Fruit fly (Drosophila melanogaster) whole organism, embryonic: ENCODE measurements around the gene COX7AL.

ENCODE experiments used
- CG10209 ChIP-seq: fragments of 200-800 bp; sonication (Bioruptor generic); optimal IDR thresholded peaks from 3 replicates; lab custom pipeline; 2017; ENCODE audit warnings: missing biosample characterization, mild to moderate bottlenecking, missing genetic modification characterization, missing genetic modification reagents
- CG1024 ChIP-seq: fragments of 200-800 bp; sonication (Bioruptor generic); IDR thresholded peaks from 2 replicates; pipeline ENCODE4 v1.3.6; 2022; ENCODE audit warnings: missing biosample characterization, missing genetic modification characterization
- CG11247 ChIP-seq: fragments of 200-800 bp; sonication (Bioruptor generic); IDR thresholded peaks from 2 replicates; pipeline ENCODE4 v1.3.6; 2022; ENCODE audit warnings: missing biosample characterization, missing genetic modification characterization
- CG12391 ChIP-seq: fragments of 200-800 bp; sonication (Bioruptor generic); optimal IDR thresholded peaks from 3 replicates; lab custom pipeline; 2018; ENCODE audit warnings: missing biosample characterization, mild to moderate bottlenecking, missing genetic modification characterization, moderate library complexity
- CG12744 ChIP-seq: fragments of 200-800 bp; sonication (Bioruptor generic); optimal IDR thresholded peaks from 2 replicates; lab custom pipeline; 2016; ENCODE audit warnings: missing biosample characterization, missing genetic modification characterization
- CG14014 ChIP-seq: fragments of 200-800 bp; sonication (Bioruptor generic); IDR thresholded peaks from 2 replicates; pipeline ENCODE4 v1.3.6; 2022; ENCODE audit warnings: missing biosample characterization, missing genetic modification characterization
- CG14965 ChIP-seq: fragments of 200-800 bp; sonication (Bioruptor generic); optimal IDR thresholded peaks from 2 replicates; lab custom pipeline; 2016; ENCODE audit warnings: missing biosample characterization, missing genetic modification characterization, borderline replicate concordance
- CG15514 ChIP-seq: fragments of 200-800 bp; sonication (Bioruptor generic); optimal IDR thresholded peaks from 3 replicates; lab custom pipeline; 2017; ENCODE audit warnings: missing biosample characterization, missing genetic modification characterization, mild to moderate bottlenecking, moderate library complexity, missing genetic modification reagents
- CG15696 ChIP-seq: fragments of 200-800 bp; sonication (Bioruptor generic); optimal IDR thresholded peaks from 2 replicates; lab custom pipeline; 2019; ENCODE audit warnings: missing biosample characterization, mild to moderate bottlenecking, missing genetic modification characterization, moderate library complexity
- CG1602 ChIP-seq: fragments of 200-800 bp; sonication (Bioruptor generic); optimal IDR thresholded peaks from 3 replicates; lab custom pipeline; 2016; ENCODE audit warnings: missing biosample characterization, missing genetic modification characterization
- CG1603 ChIP-seq: fragments of 200-800 bp; sonication (Bioruptor generic); optimal IDR thresholded peaks from 2 replicates; lab custom pipeline; 2019; ENCODE audit warnings: missing biosample characterization, mild to moderate bottlenecking, missing genetic modification characterization, moderate library complexity
- CG17328 ChIP-seq: fragments of 200-800 bp; sonication (Bioruptor generic); IDR thresholded peaks from 2 replicates; pipeline ENCODE4 v1.3.6; 2022; ENCODE audit warnings: missing biosample characterization, missing genetic modification characterization
- CG17385 ChIP-seq: fragments of 200-800 bp; sonication (Bioruptor generic); optimal IDR thresholded peaks from 3 replicates; lab custom pipeline; 2018; ENCODE audit warnings: missing biosample characterization, mild to moderate bottlenecking, missing genetic modification characterization
- CG1792 ChIP-seq: fragments of 200-800 bp; sonication (Bioruptor generic); optimal IDR thresholded peaks from 2 replicates; lab custom pipeline; 2016; ENCODE audit warnings: missing biosample characterization, missing genetic modification characterization
- CG1832 ChIP-seq: fragments of 200-800 bp; sonication (Bioruptor generic); optimal IDR thresholded peaks from 2 replicates; lab custom pipeline; 2017; ENCODE audit warnings: missing biosample characterization, mild to moderate bottlenecking, missing genetic modification characterization, inconsistent platforms
- CG3281 ChIP-seq: fragments of 200-800 bp; sonication (Bioruptor generic); optimal IDR thresholded peaks from 3 replicates; lab custom pipeline; 2017; ENCODE audit warnings: missing biosample characterization, mild to moderate bottlenecking, missing genetic modification characterization
- CG42726 ChIP-seq: fragments of 200-800 bp; sonication (Bioruptor generic); IDR thresholded peaks from 2 replicates; pipeline ENCODE4 v1.3.6; 2022; ENCODE audit warnings: missing biosample characterization, missing genetic modification characterization; ENCODE audit not compliant: partially characterized antibody
- CG4404 ChIP-seq: fragments of 200-800 bp; sonication (Bioruptor generic); IDR thresholded peaks from 2 replicates; pipeline ENCODE4 v1.3.6; 2022; ENCODE audit warnings: missing biosample characterization, missing genetic modification characterization
- CG4820 ChIP-seq: fragments of 200-800 bp; sonication (Bioruptor generic); optimal IDR thresholded peaks from 3 replicates; lab custom pipeline; 2016; ENCODE audit warnings: missing biosample characterization, missing genetic modification characterization
- CG8290 ChIP-seq, 3 experiments: fragments of 200-800 bp; sonication (Bioruptor generic); optimal IDR thresholded peaks; 2 replicates each; lab custom pipeline; 2016 to 2019; ENCODE audit warnings: missing biosample characterization in 3 of 3, missing genetic modification characterization in 3 of 3, mild to moderate bottlenecking in 2 of 3, moderate library complexity in 1 of 3
- D19A ChIP-seq: fragments of 200-800 bp; optimal IDR thresholded peaks from 3 replicates; lab custom pipeline; 2019; ENCODE audit warnings: missing biosample characterization, mild to moderate bottlenecking, missing genetic modification characterization, moderate library complexity
- D19B ChIP-seq: fragments of 200-800 bp; sonication (Bioruptor generic); optimal IDR thresholded peaks from 2 replicates; lab custom pipeline; 2017; ENCODE audit warnings: missing biosample characterization, mild to moderate bottlenecking, missing genetic modification characterization
- Dp ChIP-seq: fragments of 200-800 bp; sonication (Bioruptor generic); optimal IDR thresholded peaks from 2 replicates; lab custom pipeline; 2018; ENCODE audit warnings: missing biosample characterization, mild to moderate bottlenecking, missing genetic modification characterization, moderate library complexity
- Pdp1 ChIP-seq, 2 experiments: fragments of 200-800 bp; sonication (Bioruptor generic); optimal IDR thresholded peaks; 3 replicates each; lab custom pipeline; 2016; ENCODE audit warnings: missing biosample characterization in 2 of 2, missing genetic modification characterization in 2 of 2, mild to moderate bottlenecking in 1 of 2, moderate library complexity in 1 of 2
- Ptx1 ChIP-seq: fragments of 200-800 bp; sonication (Bioruptor generic); IDR thresholded peaks from 2 replicates; pipeline ENCODE4 v1.3.6; 2022; ENCODE audit warnings: missing biosample characterization, missing genetic modification characterization
- Taf1 ChIP-seq: fragments of 200-800 bp; sonication (Bioruptor generic); IDR thresholded peaks from 2 replicates; pipeline ENCODE4 v1.3.6; 2022; ENCODE audit warnings: missing biosample characterization, missing genetic modification characterization
- cas ChIP-seq: fragments of 200-800 bp; sonication (Bioruptor generic); IDR thresholded peaks from 2 replicates; pipeline ENCODE4 v1.3.6; 2022; ENCODE audit warnings: missing biosample characterization, missing genetic modification characterization
- dpn ChIP-seq, 2 experiments: fragments of 200-800 bp; sonication (Bioruptor generic); optimal IDR thresholded peaks; 3 replicates each; lab custom pipeline; 2016; ENCODE audit warnings: missing biosample characterization in 2 of 2, missing genetic modification characterization in 2 of 2
- fu2 ChIP-seq: fragments of 200-800 bp; sonication (Bioruptor generic); optimal IDR thresholded peaks from 2 replicates; lab custom pipeline; 2016; ENCODE audit warnings: missing biosample characterization, missing genetic modification characterization
- gcm ChIP-seq: fragments of 200-800 bp; sonication (Bioruptor generic); optimal IDR thresholded peaks from 2 replicates; lab custom pipeline; 2019; ENCODE audit warnings: missing biosample characterization, mild to moderate bottlenecking, missing genetic modification characterization, moderate library complexity
- gro ChIP-seq: fragments of 200-800 bp; sonication (Bioruptor generic); optimal IDR thresholded peaks from 2 replicates; lab custom pipeline; 2016; ENCODE audit warnings: missing biosample characterization, missing genetic modification characterization
- her ChIP-seq: fragments of 200-800 bp; sonication (Bioruptor generic); optimal IDR thresholded peaks from 2 replicates; lab custom pipeline; 2016; ENCODE audit warnings: missing biosample characterization, missing genetic modification characterization
- kni ChIP-seq: fragments of 200-800 bp; sonication (Bioruptor generic); optimal IDR thresholded peaks from 3 replicates; lab custom pipeline; 2017; ENCODE audit warnings: mild to moderate bottlenecking, missing biosample characterization, missing genetic modification reagents, missing genetic modification characterization
- maf-S ChIP-seq: fragments of 200-800 bp; sonication (Bioruptor generic); optimal IDR thresholded peaks from 2 replicates; lab custom pipeline; 2016; ENCODE audit warnings: missing biosample characterization, missing genetic modification characterization
- pho ChIP-seq: fragments of 200-800 bp; sonication (Bioruptor generic); optimal IDR thresholded peaks from 2 replicates; lab custom pipeline; 2016; ENCODE audit warnings: missing biosample characterization, missing genetic modification characterization
- phol ChIP-seq: fragments of 200-800 bp; sonication (Bioruptor generic); optimal IDR thresholded peaks from 3 replicates; lab custom pipeline; 2018; ENCODE audit warnings: missing biosample characterization, mild to moderate bottlenecking, missing genetic modification characterization, moderate library complexity
- pum ChIP-seq: fragments of 200-800 bp; sonication (Bioruptor generic); optimal IDR thresholded peaks from 2 replicates; lab custom pipeline; 2016; ENCODE audit warnings: missing biosample characterization, missing genetic modification characterization
- pzg ChIP-seq: fragments of 200-800 bp; sonication (Bioruptor generic); optimal IDR thresholded peaks from 3 replicates; lab custom pipeline; 2018; ENCODE audit warnings: missing biosample characterization, mild to moderate bottlenecking, missing genetic modification characterization, moderate library complexity
- rib ChIP-seq: fragments of 200-800 bp; sonication (Bioruptor generic); IDR thresholded peaks from 2 replicates; pipeline ENCODE4 v1.3.6; 2022; ENCODE audit warnings: missing biosample characterization, missing genetic modification characterization
- sd ChIP-seq: fragments of 200-800 bp; sonication (Bioruptor generic); optimal IDR thresholded peaks from 3 replicates; lab custom pipeline; 2018; ENCODE audit warnings: missing biosample characterization, mild to moderate bottlenecking, missing genetic modification characterization, moderate library complexity
- sens-2 ChIP-seq: fragments of 200-800 bp; sonication (Bioruptor generic); IDR thresholded peaks from 2 replicates; pipeline ENCODE4 v1.3.6; 2022; ENCODE audit warnings: missing biosample characterization, missing genetic modification characterization
- sima ChIP-seq: fragments of 200-800 bp; sonication (Bioruptor generic); optimal IDR thresholded peaks from 2 replicates; lab custom pipeline; 2016; ENCODE audit warnings: missing biosample characterization, missing genetic modification characterization
- sr ChIP-seq: fragments of 200-800 bp; sonication (Bioruptor generic); IDR thresholded peaks from 3 replicates; pipeline ENCODE4 v1.3.6; 2022; ENCODE audit warnings: missing biosample characterization, missing genetic modification characterization
- stwl ChIP-seq: fragments of 200-800 bp; sonication (Bioruptor generic); optimal IDR thresholded peaks from 3 replicates; lab custom pipeline; 2018; ENCODE audit warnings: missing biosample characterization, mild to moderate bottlenecking, missing genetic modification characterization, moderate library complexity
- tna ChIP-seq: fragments of 200-800 bp; sonication (Bioruptor generic); IDR thresholded peaks from 2 replicates; pipeline ENCODE4 v1.3.6; 2022; ENCODE audit warnings: missing biosample characterization, missing genetic modification characterization; ENCODE audit not compliant: partially characterized antibody
- twi ChIP-seq: fragments of 200-800 bp; optimal IDR thresholded peaks from 2 replicates; lab custom pipeline; 2019; ENCODE audit warnings: missing biosample characterization, mild to moderate bottlenecking, missing genetic modification characterization, moderate library complexity
- unc-4 ChIP-seq: fragments of 200-800 bp; sonication (Bioruptor generic); IDR thresholded peaks from 2 replicates; pipeline ENCODE4 v1.3.6; 2022; ENCODE audit warnings: missing biosample characterization, missing genetic modification characterization; ENCODE audit not compliant: partially characterized antibody
- wek ChIP-seq: fragments of 200-800 bp; sonication (Bioruptor generic); optimal IDR thresholded peaks from 3 replicates; lab custom pipeline; 2018; ENCODE audit warnings: missing biosample characterization, mild to moderate bottlenecking, missing genetic modification characterization, moderate library complexity

Gene COX7AL

dm6 chr3R:8340675-8341275 lies 2.7 kb upstream of the COX7AL start, which contains the start of the genes COX7A and Arl2 (continued):
- TF ChIP-seq CG4820 (GFP tag; lab: Kevin White, UChicago) (no peak), sens-2 (GFP tag; lab: Robert Waterston, UW) (no peak), CG4404 (GFP tag; lab: Robert Waterston, UW) (no peak), CG1832 (GFP tag; lab: Kevin White, UChicago) (no peak), rib (GFP tag; lab: Robert Waterston, UW) (peak; percentile 17; the same call in 1 of the 2 replicates), maf-S (GFP tag; lab: Kevin White, UChicago) (no peak), CG14965 (GFP tag; lab: Kevin White, UChicago) (no peak), gcm (GFP tag; lab: Kevin White, UChicago) (no peak), CG8290 (GFP tag; optimal IDR thresholded peaks at IDR 0.05; lab: Kevin White, UChicago) (no peak), CG8290 (tag; optimal IDR thresholded peaks at IDR 0.05; lab: Kevin White, UChicago) (no peak)

dm6 chr3R:8344174-8344573 lies 705 bp downstream of the COX7AL start, which contains the start of gene DppIII:
Gene DppIII (plus strand): TSS chr3R:8344400.
- TF ChIP-seq CG12744 (GFP tag; lab: Kevin White, UChicago) (no peak), phol (tag; lab: Kevin White, UChicago) (peak; percentile 16), D19B (GFP tag; lab: Kevin White, UChicago) (no peak), CG15514 (GFP tag; lab: Kevin White, UChicago) (no peak), twi (tag; lab: Kevin White, UChicago) (no peak), stwl (tag; lab: Kevin White, UChicago) (peak; percentile 35), Dp (GFP tag; lab: Kevin White, UChicago) (peak; percentile 78), sd (tag; lab: Kevin White, UChicago) (no peak), cas (GFP tag; lab: Robert Waterston, UW) (no peak), pho (GFP tag; lab: Kevin White, UChicago) (no peak), Pdp1 (GFP tag; optimal IDR thresholded peaks at IDR 0.05; lab: Kevin White, UChicago) (peak in 1 of 2 experiments; percentile 84), CG17328 (GFP tag; lab: Robert Waterston, UW) (no peak), CG10209 (no peak), D19A (no peak), CG42726 (no peak), tna (GFP tag; lab: Robert Waterston, UW) (no peak), CG17385 (GFP tag; lab: Kevin White, UChicago) (peak; percentile 34), pzg (peak; percentile 55), CG12391 (tag; lab: Kevin White, UChicago) (no peak), fu2 (GFP tag; lab: Kevin White, UChicago) (no peak), CG1602 (GFP tag; lab: Kevin White, UChicago) (no peak), CG1603 (tag; lab: Kevin White, UChicago) (peak; percentile 1), Taf1 (GFP tag; lab: Robert Waterston, UW) (no peak), CG3281 (GFP tag; lab: Kevin White, UChicago) (no peak), dpn (GFP tag; optimal IDR thresholded peaks at IDR 0.05; lab: Kevin White, UChicago) (no peak), CG1792 (GFP tag; lab: Kevin White, UChicago) (no peak), pum (GFP tag; lab: Kevin White, UChicago) (no peak), sima (GFP tag; lab: Kevin White, UChicago) (no peak), her (GFP tag; lab: Kevin White, UChicago) (no peak), wek (GFP tag; lab: Kevin White, UChicago) (no peak), CG4404 (GFP tag; lab: Robert Waterston, UW) (no peak), gro (no peak), CG11247 (no peak), CG15696 (no peak), CG14014 (GFP tag; lab: Robert Waterston, UW) (no peak), unc-4 (GFP tag; lab: Robert Waterston, UW) (0 out of 2 replicates have a peak, but pooled peaks have one; percentile 27), Ptx1 (GFP tag; lab: Robert Waterston, UW) (no peak), kni (GFP tag; lab: Kevin White, UChicago) (no peak), CG1024 (no peak), sr (GFP tag; lab: Robert Waterston, UW) (no peak)
